Fruit fly (Drosophila melanogaster): ENCODE data around the gene CG4661.

dm6 chrX:12886543-12886942, 29.0 kb upstream of the CG4661 start:
- no peak for TF ChIP-seq CG8478 (optimal IDR thresholded peaks at IDR 0.05)
- no peak for TF ChIP-seq CTCF (optimal IDR thresholded peaks at IDR 0.05)

Data from S2 (cell line).